Fruit fly (Drosophila melanogaster) whole organism, embryonic: ENCODE measurements around the gene holn1.
A peak's percentile ranks its signal among the peaks of the same experiment; 100 is the strongest.

Source experiments
- Atf6 ChIP-seq: fragments of 200-800 bp; sonication (Bioruptor generic); IDR thresholded peaks from 2 replicates; pipeline ENCODE4 v1.3.6; 2022; ENCODE audit warnings: missing biosample characterization, missing genetic modification characterization
- B-H1 ChIP-seq: fragments of 200-800 bp; sonication (Bioruptor generic); IDR thresholded peaks from 3 replicates; pipeline ENCODE4 v1.3.6; 2022; ENCODE audit warnings: missing biosample characterization, missing genetic modification characterization
- CG10274 ChIP-seq: fragments of 200-800 bp; sonication (Bioruptor generic); optimal IDR thresholded peaks from 3 replicates; lab custom pipeline; 2017; ENCODE audit warnings: missing biosample characterization, mild to moderate bottlenecking, missing genetic modification characterization
- CG11398 ChIP-seq: fragments of 200-800 bp; sonication (Bioruptor generic); optimal IDR thresholded peaks from 2 replicates; lab custom pipeline; 2016; ENCODE audit warnings: missing biosample characterization, missing genetic modification characterization
- CG11695 ChIP-seq: fragments of 200-800 bp; sonication (Bioruptor generic); IDR thresholded peaks from 3 replicates; pipeline ENCODE4 v1.3.6; 2022; ENCODE audit warnings: missing biosample characterization, missing genetic modification characterization
- CG12299 ChIP-seq: fragments of 200-800 bp; sonication (Bioruptor generic); optimal IDR thresholded peaks from 2 replicates; lab custom pipeline; 2018; ENCODE audit warnings: missing biosample characterization, mild to moderate bottlenecking, missing genetic modification characterization
- CG1233 ChIP-seq: fragments of 200-800 bp; sonication (Bioruptor generic); optimal IDR thresholded peaks from 4 replicates; lab custom pipeline; 2018; ENCODE audit warnings: missing biosample characterization, mild to moderate bottlenecking, missing genetic modification characterization
- CG12744 ChIP-seq: fragments of 200-800 bp; sonication (Bioruptor generic); optimal IDR thresholded peaks from 2 replicates; lab custom pipeline; 2016; ENCODE audit warnings: missing biosample characterization, missing genetic modification characterization
- CG15514 ChIP-seq: fragments of 200-800 bp; sonication (Bioruptor generic); optimal IDR thresholded peaks from 3 replicates; lab custom pipeline; 2017; ENCODE audit warnings: missing biosample characterization, missing genetic modification characterization, mild to moderate bottlenecking, moderate library complexity, missing genetic modification reagents
- CG1603 ChIP-seq: fragments of 200-800 bp; sonication (Bioruptor generic); optimal IDR thresholded peaks from 2 replicates; lab custom pipeline; 2019; ENCODE audit warnings: missing biosample characterization, mild to moderate bottlenecking, missing genetic modification characterization, moderate library complexity
- CG16779 ChIP-seq: fragments of 200-800 bp; sonication (Bioruptor generic); IDR thresholded peaks from 2 replicates; pipeline ENCODE4 v1.3.6; 2022; ENCODE audit warnings: missing biosample characterization, missing genetic modification characterization
- CG17186 ChIP-seq: fragments of 200-800 bp; sonication (Bioruptor generic); optimal IDR thresholded peaks from 3 replicates; lab custom pipeline; 2017; ENCODE audit warnings: missing biosample characterization, missing genetic modification reagents, missing genetic modification characterization
- CG17829 ChIP-seq: fragments of 200-800 bp; optimal IDR thresholded peaks from 2 replicates; lab custom pipeline; 2019; ENCODE audit warnings: missing biosample characterization, mild to moderate bottlenecking, missing genetic modification characterization, moderate library complexity
- CG34422 ChIP-seq: fragments of 200-800 bp; sonication (Bioruptor generic); IDR thresholded peaks from 3 replicates; pipeline ENCODE4 v1.3.6; 2022; ENCODE audit warnings: missing biosample characterization, missing genetic modification characterization
- CG3995 ChIP-seq: fragments of 200-800 bp; sonication (Bioruptor generic); optimal IDR thresholded peaks from 3 replicates; lab custom pipeline; 2016; ENCODE audit warnings: missing biosample characterization, missing genetic modification characterization
- CG43689 ChIP-seq: fragments of 200-800 bp; sonication (Bioruptor generic); IDR thresholded peaks from 2 replicates; pipeline ENCODE4 v1.3.6; 2022; ENCODE audit warnings: missing biosample characterization, missing genetic modification characterization
- CG4707 ChIP-seq: fragments of 200-800 bp; sonication (Bioruptor generic); optimal IDR thresholded peaks from 2 replicates; lab custom pipeline; 2018; ENCODE audit warnings: missing biosample characterization, mild to moderate bottlenecking, missing genetic modification characterization, moderate library complexity
- CG6689 ChIP-seq: fragments of 200-800 bp; sonication (Bioruptor generic); IDR thresholded peaks from 2 replicates; pipeline ENCODE4 v1.3.6; 2022; ENCODE audit warnings: missing biosample characterization, missing genetic modification characterization
- CG7987 ChIP-seq: fragments of 200-800 bp; sonication (Bioruptor generic); optimal IDR thresholded peaks from 2 replicates; lab custom pipeline; 2018; ENCODE audit warnings: missing biosample characterization, mild to moderate bottlenecking, missing genetic modification characterization, moderate library complexity
- CG8281 ChIP-seq: fragments of 200-800 bp; sonication (Bioruptor generic); optimal IDR thresholded peaks from 2 replicates; lab custom pipeline; 2018; ENCODE audit warnings: missing biosample characterization, mild to moderate bottlenecking, missing genetic modification characterization, moderate library complexity
- CG9437 ChIP-seq: fragments of 200-800 bp; sonication (Bioruptor generic); optimal IDR thresholded peaks from 2 replicates; lab custom pipeline; 2018; ENCODE audit warnings: missing biosample characterization, mild to moderate bottlenecking, missing genetic modification characterization
- Chrac-16 ChIP-seq: fragments of 200-800 bp; sonication (Bioruptor generic); optimal IDR thresholded peaks from 3 replicates; lab custom pipeline; 2016; ENCODE audit warnings: missing biosample characterization, missing genetic modification characterization
- Dbx ChIP-seq: fragments of 200-800 bp; sonication (Bioruptor generic); IDR thresholded peaks from 3 replicates; pipeline ENCODE4 v1.3.6; 2022; ENCODE audit warnings: missing biosample characterization, missing genetic modification characterization
- Dip3 ChIP-seq: fragments of 200-800 bp; sonication (Bioruptor generic); optimal IDR thresholded peaks from 3 replicates; lab custom pipeline; 2016; ENCODE audit warnings: missing biosample characterization, missing genetic modification characterization
- Doc3 ChIP-seq: fragments of 200-800 bp; sonication (Bioruptor generic); IDR thresholded peaks from 3 replicates; pipeline ENCODE4 v1.3.6; 2022; ENCODE audit warnings: missing biosample characterization, missing genetic modification characterization; ENCODE audit not compliant: partially characterized antibody
- ERR ChIP-seq: fragments of 200-800 bp; sonication (Bioruptor generic); optimal IDR thresholded peaks from 2 replicates; lab custom pipeline; 2016; ENCODE audit warnings: missing biosample characterization, missing genetic modification characterization
- H2.0 ChIP-seq: fragments of 200-800 bp; sonication (Bioruptor generic); IDR thresholded peaks from 2 replicates; pipeline ENCODE4 v1.3.6; 2022; ENCODE audit warnings: missing biosample characterization, missing genetic modification characterization
- HLH3B ChIP-seq: fragments of 200-800 bp; sonication (Bioruptor generic); IDR thresholded peaks from 2 replicates; pipeline ENCODE4 v1.3.6; 2022; ENCODE audit warnings: missing biosample characterization, missing genetic modification characterization
- Hmx ChIP-seq: fragments of 200-800 bp; sonication (Bioruptor generic); optimal IDR thresholded peaks from 2 replicates; lab custom pipeline; 2016; ENCODE audit warnings: missing biosample characterization, missing genetic modification characterization
- MESR4 ChIP-seq: fragments of 200-800 bp; sonication (Bioruptor generic); optimal IDR thresholded peaks from 2 replicates; lab custom pipeline; 2018; ENCODE audit warnings: missing biosample characterization, mild to moderate bottlenecking, missing genetic modification characterization, moderate library complexity
- Mes4 ChIP-seq: fragments of 200-800 bp; sonication (Bioruptor generic); optimal IDR thresholded peaks from 2 replicates; lab custom pipeline; 2016; ENCODE audit warnings: missing biosample characterization, missing genetic modification characterization
- Nf-YB ChIP-seq: fragments of 200-800 bp; sonication (Bioruptor generic); optimal IDR thresholded peaks from 3 replicates; lab custom pipeline; 2019; ENCODE audit warnings: missing biosample characterization, mild to moderate bottlenecking, missing genetic modification characterization, moderate library complexity
- Opbp ChIP-seq: fragments of 200-800 bp; sonication (Bioruptor generic); IDR thresholded peaks from 3 replicates; pipeline ENCODE4 v1.3.6; 2022; ENCODE audit warnings: missing biosample characterization, missing genetic modification characterization; ENCODE audit not compliant: partially characterized antibody
- PHDP ChIP-seq: fragments of 200-800 bp; sonication (Bioruptor generic); optimal IDR thresholded peaks from 3 replicates; lab custom pipeline; 2018; ENCODE audit warnings: missing biosample characterization, mild to moderate bottlenecking, missing genetic modification characterization, moderate library complexity
- Ssrp ChIP-seq: fragments of 200-800 bp; sonication (Bioruptor generic); optimal IDR thresholded peaks from 2 replicates; lab custom pipeline; 2018; ENCODE audit warnings: missing biosample characterization, mild to moderate bottlenecking, missing genetic modification characterization, moderate library complexity
- Taf1 ChIP-seq: fragments of 200-800 bp; sonication (Bioruptor generic); IDR thresholded peaks from 2 replicates; pipeline ENCODE4 v1.3.6; 2022; ENCODE audit warnings: missing biosample characterization, missing genetic modification characterization
- Xbp1 ChIP-seq: fragments of 200-800 bp; sonication (Bioruptor generic); optimal IDR thresholded peaks from 3 replicates; lab custom pipeline; 2016; ENCODE audit warnings: missing biosample characterization, mild to moderate bottlenecking, missing genetic modification characterization
- az2 ChIP-seq: fragments of 200-800 bp; sonication (Bioruptor generic); optimal IDR thresholded peaks from 3 replicates; lab custom pipeline; 2016; ENCODE audit warnings: missing biosample characterization, missing genetic modification characterization
- bigmax ChIP-seq: fragments of 200-800 bp; sonication (Bioruptor generic); optimal IDR thresholded peaks from 2 replicates; lab custom pipeline; 2018; ENCODE audit warnings: missing biosample characterization, mild to moderate bottlenecking, missing genetic modification characterization
- ham ChIP-seq: fragments of 200-800 bp; sonication (Bioruptor generic); IDR thresholded peaks from 2 replicates; pipeline ENCODE4 v1.3.6; 2022; ENCODE audit warnings: missing biosample characterization, missing genetic modification characterization
- kah ChIP-seq: fragments of 200-800 bp; sonication (Bioruptor generic); optimal IDR thresholded peaks from 2 replicates; lab custom pipeline; 2018; ENCODE audit warnings: missing biosample characterization, mild to moderate bottlenecking, missing genetic modification characterization
- kni ChIP-seq: fragments of 200-800 bp; sonication (Bioruptor generic); optimal IDR thresholded peaks from 3 replicates; lab custom pipeline; 2017; ENCODE audit warnings: mild to moderate bottlenecking, missing biosample characterization, missing genetic modification reagents, missing genetic modification characterization
- onecut ChIP-seq: fragments of 200-800 bp; sonication (Bioruptor generic); IDR thresholded peaks from 2 replicates; pipeline ENCODE4 v1.3.6; 2022; ENCODE audit warnings: missing biosample characterization, missing genetic modification characterization
- p53 ChIP-seq: fragments of 200-800 bp; sonication (Bioruptor generic); optimal IDR thresholded peaks from 2 replicates; lab custom pipeline; 2016; ENCODE audit warnings: missing biosample characterization, missing genetic modification characterization
- psq ChIP-seq: fragments of 200-800 bp; sonication (Bioruptor generic); optimal IDR thresholded peaks from 2 replicates; lab custom pipeline; 2017; ENCODE audit warnings: missing biosample characterization, missing genetic modification characterization
- slp2 ChIP-seq: fragments of 200-800 bp; sonication (Bioruptor generic); optimal IDR thresholded peaks from 2 replicates; lab custom pipeline; 2016; ENCODE audit warnings: missing biosample characterization, missing genetic modification characterization
- sqz ChIP-seq: fragments of 200-800 bp; sonication (Bioruptor generic); optimal IDR thresholded peaks from 3 replicates; lab custom pipeline; 2018; ENCODE audit warnings: missing biosample characterization, mild to moderate bottlenecking, missing genetic modification characterization
- tin ChIP-seq: fragments of 200-800 bp; sonication (Bioruptor generic); optimal IDR thresholded peaks from 3 replicates; lab custom pipeline; 2016; ENCODE audit warnings: missing biosample characterization, missing genetic modification characterization
- toy ChIP-seq: fragments of 200-800 bp; sonication (Bioruptor generic); IDR thresholded peaks from 2 replicates; pipeline ENCODE4 v1.3.6; 2022; ENCODE audit warnings: missing biosample characterization, missing genetic modification characterization
- tx ChIP-seq: fragments of 200-800 bp; sonication (Bioruptor generic); optimal IDR thresholded peaks from 2 replicates; lab custom pipeline; 2016; ENCODE audit warnings: missing biosample characterization, missing genetic modification characterization
- yki ChIP-seq: fragments of >200 bp; optimal IDR thresholded peaks from 3 replicates; lab custom pipeline; 2018

holn1 gene

dm6 chr2L:10395642-10396487 lies 39.9 kb upstream of the holn1 start, which contains the start of gene Mdh1 (continued):
- peak; percentile 53; the same call in 1 of the 3 replicates for TF ChIP-seq CG34422
- TF ChIP-seq slp2 (GFP tag; lab: Kevin White, UChicago): no peak
- TF ChIP-seq CG1233 (GFP tag; lab: Kevin White, UChicago): no peak
- TF ChIP-seq ham (GFP tag; lab: Robert Waterston, UW): no peak
- no peak for TF ChIP-seq CG6689 (GFP tag; lab: Robert Waterston, UW)
- no peak for TF ChIP-seq HLH3B (GFP tag; lab: Robert Waterston, UW)
- no peak for TF ChIP-seq psq
- TF ChIP-seq sqz (GFP tag; lab: Kevin White, UChicago): no peak
- no peak for TF ChIP-seq B-H1 (GFP tag; lab: Robert Waterston, UW)
- no peak for TF ChIP-seq CG12744 (GFP tag; lab: Kevin White, UChicago)
- TF ChIP-seq Atf6 (GFP tag; lab: Robert Waterston, UW): no peak
- no peak for TF ChIP-seq Dbx
- no peak for TF ChIP-seq CG10274 (GFP tag; lab: Kevin White, UChicago)
- no peak for TF ChIP-seq Hmx (GFP tag; lab: Kevin White, UChicago)
- TF ChIP-seq CG3995 (GFP tag; lab: Kevin White, UChicago): peak; percentile 99
- TF ChIP-seq p53 (GFP tag; lab: Kevin White, UChicago): no peak
- no peak for TF ChIP-seq onecut (GFP tag; lab: Robert Waterston, UW)
- TF ChIP-seq CG17186 (GFP tag; lab: Kevin White, UChicago): peak; percentile 35
- no peak for TF ChIP-seq CG43689
- 0 out of 3 replicates have a peak, but pooled peaks have one; percentile 27 for TF ChIP-seq Opbp (GFP tag; lab: Robert Waterston, UW)
- no peak for TF ChIP-seq Mes4
- TF ChIP-seq CG9437 (GFP tag; lab: Kevin White, UChicago): peak; percentile 63
- no peak for TF ChIP-seq Doc3
- no peak for TF ChIP-seq CG12299 (tag; lab: Kevin White, UChicago)
- no peak for TF ChIP-seq CG16779 (GFP tag; lab: Robert Waterston, UW)
- TF ChIP-seq az2: peak; percentile 8
- no peak for TF ChIP-seq Dip3 (GFP tag; lab: Kevin White, UChicago)
- no peak for TF ChIP-seq kah
- TF ChIP-seq CG8281 (tag; lab: Kevin White, UChicago): no peak
- no peak for TF ChIP-seq Xbp1 (GFP tag; lab: Kevin White, UChicago)
- no peak for TF ChIP-seq tin
- peak; percentile 6 for TF ChIP-seq Nf-YB (GFP tag; lab: Kevin White, UChicago)
- no peak for TF ChIP-seq CG11695 (GFP tag; lab: Robert Waterston, UW)
- TF ChIP-seq toy (GFP tag; lab: Robert Waterston, UW): no peak
- TF ChIP-seq kni (GFP tag; lab: Kevin White, UChicago): no peak
- no peak for TF ChIP-seq yki (lab: Kevin White, UChicago)
- TF ChIP-seq CG11398: no peak
- TF ChIP-seq H2.0: no peak
- peak; percentile 91 for TF ChIP-seq ERR (GFP tag; lab: Kevin White, UChicago)
- peak; percentile 72 for TF ChIP-seq CG15514 (GFP tag; lab: Kevin White, UChicago)
- no peak for TF ChIP-seq Ssrp (tag; lab: Kevin White, UChicago)
- no peak for TF ChIP-seq Chrac-16 (GFP tag; lab: Kevin White, UChicago)
- no peak for TF ChIP-seq CG7987 (GFP tag; lab: Kevin White, UChicago)
- TF ChIP-seq CG17829 (tag; lab: Kevin White, UChicago): no peak
- no peak for TF ChIP-seq bigmax
- TF ChIP-seq CG1603 (tag; lab: Kevin White, UChicago): no peak
- no peak for TF ChIP-seq CG4707 (GFP tag; lab: Kevin White, UChicago)
- TF ChIP-seq Taf1: no peak
- peak; percentile 70 for TF ChIP-seq MESR4
- TF ChIP-seq PHDP (tag; lab: Kevin White, UChicago): no peak
- TF ChIP-seq tx (GFP tag; lab: Kevin White, UChicago): no peak
